Worm (Caenorhabditis elegans) whole organism, late embryonic: ENCODE results near the gene K04D7.6.

Experiments used
- F13H6.1 ChIP-seq: sonication (generic microtip); optimal IDR thresholded peaks from 2 replicates; lab custom pipeline; 2016; ENCODE audit warnings: missing genetic modification characterization, missing compliant biosample characterization
- ama-1 ChIP-seq: fragments of 150-350 bp; optimal IDR thresholded peaks from 2 replicates; lab custom pipeline; 2014
- ceh-18 ChIP-seq: sonication (generic microtip); optimal IDR thresholded peaks from 2 replicates; lab custom pipeline; 2016; ENCODE audit warnings: missing genetic modification characterization, missing compliant biosample characterization
- ceh-6 ChIP-seq: fragments of 200-800 bp; sonication (Bioruptor generic); optimal IDR thresholded peaks from 2 replicates; lab custom pipeline; 2018; ENCODE audit warnings: mild to moderate bottlenecking, missing genetic modification characterization, missing compliant biosample characterization
- eyg-1 ChIP-seq: sonication (generic microtip); optimal IDR thresholded peaks from 2 replicates; lab custom pipeline; 2016; ENCODE audit warnings: missing genotype, missing genetic modification characterization, missing compliant biosample characterization
- fkh-6 ChIP-seq: sonication (generic microtip); optimal IDR thresholded peaks from 2 replicates; lab custom pipeline; 2016; ENCODE audit warnings: missing genetic modification characterization, missing compliant biosample characterization
- ref-2 ChIP-seq: sonication (generic microtip); optimal IDR thresholded peaks from 2 replicates; lab custom pipeline; 2016; ENCODE audit warnings: missing genetic modification characterization, missing compliant biosample characterization

DNA sequence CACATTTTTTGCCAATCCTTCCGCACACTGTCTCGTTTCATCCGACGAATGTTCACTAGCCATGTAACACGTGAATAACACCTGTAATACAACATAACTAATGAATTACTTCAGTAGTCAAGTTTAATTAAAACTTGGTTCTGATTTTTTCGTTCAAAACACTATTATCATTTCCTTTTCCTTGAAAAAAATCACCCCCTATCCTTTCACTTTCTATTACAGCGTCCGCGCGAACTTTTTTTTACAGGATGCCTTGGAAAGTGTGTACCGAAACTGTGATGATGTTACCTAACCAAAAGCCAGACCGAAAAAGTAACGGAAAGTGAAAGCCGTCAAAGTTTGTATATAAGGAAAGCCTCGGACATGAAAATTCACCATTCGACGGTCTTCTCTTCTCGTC lies 10.0 kb upstream of the K04D7.6 start, which contains the start of gene col-124:
- TF ChIP-seq fkh-6 (tag; lab: Kevin White, UChicago) (no peak), ceh-6 (no peak), eyg-1 (tag; lab: Kevin White, UChicago) (no peak), ama-1 (lab: Kevin White, UChicago) (no peak), ref-2 (tag; lab: Kevin White, UChicago) (no peak), F13H6.1 (tag; lab: Kevin White, UChicago) (no peak), ceh-18 (tag; lab: Kevin White, UChicago) (no peak)
